Worm (Caenorhabditis elegans) whole organism, midembryonic: ENCODE results near the gene Y67A10A.7.

Experiments used
- T22C8.4 ChIP-seq: fragments of 200-800 bp; sonication (Bioruptor generic); IDR thresholded peaks from 2 replicates; pipeline ENCODE4 v1.3.6; 2022; ENCODE audit warnings: missing genetic modification characterization, missing compliant biosample characterization
- cog-1 ChIP-seq: sonication (generic microtip); optimal IDR thresholded peaks from 2 replicates; lab custom pipeline; 2016; ENCODE audit warnings: missing genetic modification characterization, missing compliant biosample characterization
- flt-1 ChIP-seq: fragments of 200-800 bp; sonication (Bioruptor generic); IDR thresholded peaks from 2 replicates; pipeline ENCODE4 v1.3.6; 2022; ENCODE audit warnings: missing genetic modification characterization, missing compliant biosample characterization
- klf-2 ChIP-seq: fragments of 200-800 bp; sonication (Bioruptor generic); conservative IDR thresholded peaks from 2 replicates; pipeline ENCODE4 v1.3.6; 2022; ENCODE audit warnings: missing genetic modification reagents, missing genetic modification characterization, missing compliant biosample characterization
- med-1 ChIP-seq: sonication (generic microtip); optimal IDR thresholded peaks from 2 replicates; lab custom pipeline; 2017; ENCODE audit warnings: missing genetic modification characterization, mild to moderate bottlenecking, missing compliant biosample characterization, antibody characterized with exemption, missing genetic modification reagents; ENCODE audit not compliant: insufficient read depth
- ref-1 ChIP-seq: fragments of 200-800 bp; sonication (Bioruptor generic); conservative IDR thresholded peaks from 2 replicates; pipeline ENCODE4 v1.3.6; 2022; ENCODE audit warnings: missing genetic modification reagents, missing genetic modification characterization, missing compliant biosample characterization
- tab-1 ChIP-seq: fragments of 200-800 bp; sonication (Bioruptor generic); IDR thresholded peaks from 2 replicates; pipeline ENCODE4 v1.3.6; 2022; ENCODE audit warnings: missing genetic modification characterization, missing compliant biosample characterization
- ztf-23 ChIP-seq: fragments of 200-800 bp; sonication (Bioruptor generic); IDR thresholded peaks from 2 replicates; pipeline ENCODE4 v1.3.6; 2022; ENCODE audit warnings: missing genetic modification reagents, missing genetic modification characterization, missing compliant biosample characterization
- ztf-29 ChIP-seq: fragments of 200-800 bp; sonication (Bioruptor generic); IDR thresholded peaks from 2 replicates; pipeline ENCODE4 v1.3.6; 2022; ENCODE audit warnings: missing genetic modification reagents, missing genetic modification characterization, missing compliant biosample characterization

Y67A10A.7 gene

ce11 chrIV:14389070-14389469, 15.2 kb downstream of the Y67A10A.7 start:
- TF ChIP-seq ztf-29 (GFP tag; lab: Robert Waterston, UW) (no peak), ztf-23 (GFP tag; lab: Robert Waterston, UW) (no peak), cog-1 (tag; lab: Kevin White, UChicago) (no peak), ref-1 (GFP tag; lab: Robert Waterston, UW) (no peak), med-1 (no peak), tab-1 (GFP tag; lab: Robert Waterston, UW) (no peak), flt-1 (GFP tag; lab: Robert Waterston, UW) (no peak), klf-2 (GFP tag; lab: Robert Waterston, UW) (no peak), T22C8.4 (GFP tag; lab: Robert Waterston, UW) (no peak)

DNA sequence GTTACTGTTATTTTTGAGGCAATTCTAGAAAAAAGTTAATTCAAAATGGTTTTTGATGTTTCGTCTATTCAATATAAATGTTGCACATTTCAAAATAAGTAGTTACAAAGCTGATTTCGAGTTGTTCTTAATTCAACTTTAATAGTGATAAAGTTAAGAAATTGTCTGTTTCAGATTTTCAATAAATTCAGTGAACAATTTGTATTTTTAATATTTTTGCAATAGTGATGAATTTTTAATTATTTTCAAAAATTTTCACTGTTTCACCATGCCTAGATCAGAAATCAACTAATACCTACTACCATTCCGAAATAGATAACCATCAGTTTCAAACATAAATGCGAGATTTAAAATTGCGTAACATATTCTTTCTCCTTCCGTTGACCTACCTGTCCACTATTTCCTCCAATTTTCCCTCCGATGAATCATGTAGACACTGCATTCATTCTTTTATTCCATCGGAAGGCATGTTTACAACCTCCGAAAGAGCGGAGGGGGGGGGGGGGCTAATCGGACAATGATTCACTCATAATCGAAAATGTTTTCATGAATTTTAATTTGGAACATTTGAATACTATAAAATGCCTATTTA, 16.2 kb downstream of the Y67A10A.7 start:
- no peak for TF ChIP-seq med-1
- no peak for TF ChIP-seq ref-1 (GFP tag; lab: Robert Waterston, UW)
- no peak for TF ChIP-seq ztf-23 (GFP tag; lab: Robert Waterston, UW)

- no peak for TF ChIP-seq T22C8.4 (GFP tag; lab: Robert Waterston, UW)
- TF ChIP-seq klf-2 (GFP tag; lab: Robert Waterston, UW), result no peak
- TF ChIP-seq ztf-23 (GFP tag; lab: Robert Waterston, UW), result no peak
- no peak for TF ChIP-seq ztf-29 (GFP tag; lab: Robert Waterston, UW)
- TF ChIP-seq ref-1 (GFP tag; lab: Robert Waterston, UW), result no peak
- TF ChIP-seq flt-1 (GFP tag; lab: Robert Waterston, UW), result no peak
- no peak for TF ChIP-seq med-1
- no peak for TF ChIP-seq cog-1 (tag; lab: Kevin White, UChicago)
- TF ChIP-seq tab-1 (GFP tag; lab: Robert Waterston, UW), result no peak
Measured at ce11 chrIV:14391268-14391667, 17.4 kb downstream of the Y67A10A.7 start.

ce11 chrIV:14391746-14392145, 17.8 kb downstream of the Y67A10A.7 start:
- TF ChIP-seq cog-1 (tag; lab: Kevin White, UChicago) (no peak), klf-2 (GFP tag; lab: Robert Waterston, UW) (no peak), T22C8.4 (GFP tag; lab: Robert Waterston, UW) (no peak), med-1 (no peak), ref-1 (GFP tag; lab: Robert Waterston, UW) (no peak), ztf-23 (GFP tag; lab: Robert Waterston, UW) (no peak), flt-1 (GFP tag; lab: Robert Waterston, UW) (no peak), tab-1 (GFP tag; lab: Robert Waterston, UW) (no peak), ztf-29 (GFP tag; lab: Robert Waterston, UW) (no peak)

- TF ChIP-seq ztf-29 (GFP tag; lab: Robert Waterston, UW), result no peak
Measured at ce11 chrIV:14393838-14394237, 19.9 kb downstream of the Y67A10A.7 start, which contains the start of gene clc-8. Gene clc-8 (plus strand): TSS chrIV:14394138.

DNA sequence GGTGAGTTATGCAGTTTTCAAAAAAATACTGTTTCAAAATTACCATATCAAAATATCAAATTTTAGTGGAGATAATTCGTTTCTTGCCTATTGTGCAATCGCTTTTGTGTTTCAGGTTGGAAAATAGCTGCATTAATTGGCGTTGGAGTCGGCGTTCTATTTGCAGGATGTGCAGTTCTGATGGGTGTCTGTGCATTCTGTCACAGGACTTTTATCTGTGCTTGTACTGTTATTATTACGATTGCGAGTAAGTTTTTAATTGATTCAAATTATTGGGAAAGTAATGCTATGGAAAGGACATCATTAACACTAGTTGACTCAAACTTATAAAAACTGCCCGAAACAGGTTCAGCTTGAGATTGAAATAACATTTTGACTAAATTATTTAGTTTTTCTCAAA, 20.9 kb downstream of the Y67A10A.7 start:
- TF ChIP-seq med-1, result no peak
- no peak for TF ChIP-seq klf-2 (GFP tag; lab: Robert Waterston, UW)

DNA sequence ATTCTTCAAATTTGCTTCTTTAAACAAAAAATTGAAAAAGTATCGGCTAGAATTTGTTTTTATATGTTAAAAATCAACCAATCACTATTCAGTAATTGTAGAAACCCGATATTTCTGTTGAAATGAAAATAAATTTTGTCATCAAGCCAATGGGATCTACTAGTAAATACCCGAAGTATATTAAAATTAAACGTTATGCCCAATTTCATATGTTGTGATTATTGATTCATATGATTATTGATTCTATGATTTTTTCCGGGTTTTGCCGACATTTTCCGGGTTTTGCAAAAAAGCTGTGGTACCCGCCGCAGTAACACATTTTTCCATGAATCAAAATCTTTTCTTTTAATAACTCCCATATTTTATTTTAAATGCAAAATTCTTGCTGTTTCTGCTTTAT, 21.6 kb downstream of the Y67A10A.7 start:
- TF ChIP-seq ztf-29 (GFP tag; lab: Robert Waterston, UW), result no peak
- TF ChIP-seq ztf-23 (GFP tag; lab: Robert Waterston, UW), result no peak
- TF ChIP-seq flt-1 (GFP tag; lab: Robert Waterston, UW), result no peak
- no peak for TF ChIP-seq tab-1 (GFP tag; lab: Robert Waterston, UW)
- no peak for TF ChIP-seq med-1
- no peak for TF ChIP-seq ref-1 (GFP tag; lab: Robert Waterston, UW)
- TF ChIP-seq T22C8.4 (GFP tag; lab: Robert Waterston, UW), result no peak
- TF ChIP-seq klf-2 (GFP tag; lab: Robert Waterston, UW), result no peak
- TF ChIP-seq cog-1 (tag; lab: Kevin White, UChicago), result no peak

DNA sequence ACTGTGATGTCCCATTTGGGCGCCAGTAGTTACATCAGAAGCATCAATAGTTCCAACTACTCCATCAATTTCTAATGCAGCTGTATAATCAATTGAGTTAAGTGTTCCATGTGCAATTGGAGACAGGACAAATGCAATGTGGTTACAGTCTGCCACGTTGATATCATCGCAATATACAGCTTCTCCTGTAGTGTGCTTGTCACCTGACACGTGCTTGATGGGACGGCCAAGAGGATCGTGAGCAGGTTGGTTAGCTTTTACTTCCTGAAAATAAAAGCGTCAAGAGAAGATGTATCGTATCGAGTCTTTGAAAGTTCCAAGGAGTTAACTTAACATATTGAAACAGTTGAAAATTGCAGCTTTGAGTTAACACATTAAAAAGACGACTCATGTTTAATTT, 34.7 kb downstream of the Y67A10A.7 start:
- TF ChIP-seq med-1, result no peak
- no peak for TF ChIP-seq ztf-23 (GFP tag; lab: Robert Waterston, UW)
- TF ChIP-seq klf-2 (GFP tag; lab: Robert Waterston, UW), result no peak

DNA sequence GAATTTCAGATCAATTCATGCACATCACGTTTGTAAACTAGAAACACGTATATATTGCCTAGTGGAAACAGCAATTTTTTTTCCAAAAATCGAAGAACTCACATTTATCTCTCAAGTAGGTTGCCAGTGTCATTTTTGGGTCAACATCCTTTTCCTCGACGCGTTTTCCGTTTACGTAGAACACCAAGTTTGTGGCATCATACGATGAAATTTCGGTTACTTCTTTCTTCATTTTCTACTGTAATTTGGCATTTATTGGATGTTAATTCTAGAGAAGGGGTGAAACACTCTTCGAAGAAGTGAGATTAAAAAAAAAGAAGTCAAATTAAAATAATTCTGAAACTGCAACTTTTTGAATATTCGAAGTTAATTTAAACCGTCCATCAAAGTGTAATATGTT, 38.7 kb downstream of the Y67A10A.7 start, which contains the start of gene xdh-1:
Gene xdh-1 (minus strand): TSS at position 240 of the 400 bp plus-strand sequence.
- TF ChIP-seq ztf-23 (GFP tag; lab: Robert Waterston, UW) (no peak), ref-1 (GFP tag; lab: Robert Waterston, UW) (no peak), klf-2 (GFP tag; lab: Robert Waterston, UW) (no peak), med-1 (no peak), ztf-29 (GFP tag; lab: Robert Waterston, UW) (no peak), tab-1 (GFP tag; lab: Robert Waterston, UW) (no peak), cog-1 (tag; lab: Kevin White, UChicago) (no peak), flt-1 (GFP tag; lab: Robert Waterston, UW) (no peak), T22C8.4 (GFP tag; lab: Robert Waterston, UW) (no peak)

- TF ChIP-seq ztf-29 (GFP tag; lab: Robert Waterston, UW) (no peak), med-1 (no peak), T22C8.4 (GFP tag; lab: Robert Waterston, UW) (no peak), tab-1 (GFP tag; lab: Robert Waterston, UW) (no peak), ztf-23 (GFP tag; lab: Robert Waterston, UW) (no peak), ref-1 (GFP tag; lab: Robert Waterston, UW) (no peak), klf-2 (GFP tag; lab: Robert Waterston, UW) (no peak), flt-1 (GFP tag; lab: Robert Waterston, UW) (no peak)
Measured at ce11 chrIV:14413386-14413785, 39.5 kb downstream of the Y67A10A.7 start.
